Fruit fly (Drosophila melanogaster): ENCODE measurements around the gene MFS10.
A peak's percentile ranks its signal among the peaks of the same experiment; 100 is the strongest.

MFS10 gene

dm6 chrX:13131063-13131773 lies 2.4 kb downstream of the MFS10 start (continued):
- peak; percentile 92 for TF ChIP-seq twi (tag; optimal IDR thresholded peaks at IDR 0.05)
- TF ChIP-seq CG4730 (GFP tag; IDR thresholded peaks at IDR 0.05), result peak; percentile 99
- peak; percentile 99 for TF ChIP-seq tx (GFP tag; optimal IDR thresholded peaks at IDR 0.05)
- TF ChIP-seq CG9876 (GFP tag; optimal IDR thresholded peaks at IDR 0.05), result peak; percentile 99
- peak; percentile 16; the same call in 1 of the 3 replicates for TF ChIP-seq HLH4C (GFP tag; IDR thresholded peaks at IDR 0.05; ENCODE audit: partially characterized antibody)
- peak; percentile 15 for TF ChIP-seq fru (optimal IDR thresholded peaks at IDR 0.05)
- no peak for TF ChIP-seq cad (GFP tag; optimal IDR thresholded peaks at IDR 0.05)
- peak; percentile 99 for TF ChIP-seq rib (GFP tag; IDR thresholded peaks at IDR 0.05)
- peak; percentile 94 for TF ChIP-seq Bdp1 (GFP tag; optimal IDR thresholded peaks at IDR 0.05)
- TF ChIP-seq Stat92E (GFP tag; optimal IDR thresholded peaks at IDR 0.05), result peak in 1 of 3 experiments; percentile 89
- peak; percentile 25; the same call in 1 of the 3 replicates for TF ChIP-seq CG16813 (GFP tag; IDR thresholded peaks at IDR 0.05; ENCODE audit: partially characterized antibody)
- TF ChIP-seq ato (GFP tag; IDR thresholded peaks at IDR 0.05; ENCODE audit: partially characterized antibody), result no peak
- TF ChIP-seq CG18262 (tag; optimal IDR thresholded peaks at IDR 0.05), result peak; percentile 96
- TF ChIP-seq Adf1 (GFP tag; IDR thresholded peaks at IDR 0.05), result peak; percentile 94
- peak; percentile 99 for TF ChIP-seq HmgD (GFP tag; optimal IDR thresholded peaks at IDR 0.05)
- peak; percentile 96 for TF ChIP-seq Max (GFP tag; optimal IDR thresholded peaks at IDR 0.05)
- peak; percentile 97 for TF ChIP-seq jing (GFP tag; optimal IDR thresholded peaks at IDR 0.05)
- TF ChIP-seq luna (GFP tag; optimal IDR thresholded peaks at IDR 0.05), result peak; percentile 98
- peak; percentile 91 for TF ChIP-seq CG3995 (GFP tag; optimal IDR thresholded peaks at IDR 0.05)
- peak; percentile 99 for TF ChIP-seq CG12942 (GFP tag; optimal IDR thresholded peaks at IDR 0.05)
- TF ChIP-seq Abd-B (GFP tag; optimal IDR thresholded peaks at IDR 0.05), result peak; percentile 97
- TF ChIP-seq wek (GFP tag; optimal IDR thresholded peaks at IDR 0.05), result peak; percentile 96
- peak; percentile 89 for TF ChIP-seq CG17802 (tag; optimal IDR thresholded peaks at IDR 0.05)
- TF ChIP-seq CG4404 (GFP tag; IDR thresholded peaks at IDR 0.05), result peak; percentile 99
- TF ChIP-seq Poxn (GFP tag; IDR thresholded peaks at IDR 0.05), result peak; percentile 98
- TF ChIP-seq CG11456 (GFP tag; IDR thresholded peaks at IDR 0.05), result peak; percentile 100
- TF ChIP-seq Scr (GFP tag; IDR thresholded peaks at IDR 0.05; ENCODE audit: partially characterized antibody), result peak; percentile 21; the same call in 1 of the 2 replicates
- peak; percentile 99 for TF ChIP-seq ase (GFP tag; IDR thresholded peaks at IDR 0.05)
- TF ChIP-seq crc (GFP tag; optimal IDR thresholded peaks at IDR 0.05), result peak; percentile 99
- TF ChIP-seq stc (GFP tag; IDR thresholded peaks at IDR 0.05), result peak; percentile 99
- TF ChIP-seq Xbp1 (GFP tag; optimal IDR thresholded peaks at IDR 0.05), result peak; percentile 99
- peak; percentile 99 for TF ChIP-seq disco-r (GFP tag; optimal IDR thresholded peaks at IDR 0.05)
- TF ChIP-seq CG14860 (GFP tag; IDR thresholded peaks at IDR 0.05; ENCODE audit: partially characterized antibody), result 0 out of 3 replicates have a peak, but pooled peaks have one; percentile 42
- peak; percentile 6 for TF ChIP-seq stwl (tag; optimal IDR thresholded peaks at IDR 0.05)
- peak; percentile 99 for TF ChIP-seq gro (GFP tag; optimal IDR thresholded peaks at IDR 0.05)
- peak; percentile 91 for TF ChIP-seq CG10431 (GFP tag; optimal IDR thresholded peaks at IDR 0.05)
- TF ChIP-seq bcd (GFP tag; optimal IDR thresholded peaks at IDR 0.05), result peak; percentile 99
- peak; percentile 98 for TF ChIP-seq C15 (GFP tag; IDR thresholded peaks at IDR 0.05)
- peak; percentile 97 for TF ChIP-seq peb (GFP tag; IDR thresholded peaks at IDR 0.05)
- TF ChIP-seq Lim3 (GFP tag; IDR thresholded peaks at IDR 0.05), result peak; percentile 97
- peak; percentile 97 for TF ChIP-seq Ravus (GFP tag; IDR thresholded peaks at IDR 0.05)
- peak; percentile 94 for TF ChIP-seq CG1832 (GFP tag; optimal IDR thresholded peaks at IDR 0.05)
- TF ChIP-seq nerfin-2 (GFP tag; IDR thresholded peaks at IDR 0.05; ENCODE audit: partially characterized antibody), result no peak
- TF ChIP-seq Usf (GFP tag; optimal IDR thresholded peaks at IDR 0.05), result peak; percentile 99
- peak; percentile 82 for TF ChIP-seq Deaf1 (tag; optimal IDR thresholded peaks at IDR 0.05)
- TF ChIP-seq Sox102F (GFP tag; optimal IDR thresholded peaks at IDR 0.05), result peak; percentile 98
- peak; percentile 97 for TF ChIP-seq CG3163 (GFP tag; optimal IDR thresholded peaks at IDR 0.05)
- peak in 1 of 2 experiments; percentile 87 for TF ChIP-seq Hr78 (GFP tag; optimal IDR thresholded peaks at IDR 0.05)
- TF ChIP-seq vnd (GFP tag; IDR thresholded peaks at IDR 0.05; ENCODE audit: partially characterized antibody), result no peak

Data from whole organism, embryonic.